Fruit fly (Drosophila melanogaster): ENCODE data around the gene CG42233.

CG42233 gene

dm6 chr3R:31810073-31810530, 5.0 kb upstream of the CG42233 start, which contains the start of gene Rift (continued):
- TF ChIP-seq CG10267 (tag; optimal IDR thresholded peaks at IDR 0.05): peak; percentile 30
- TF ChIP-seq Neu2 (GFP tag; optimal IDR thresholded peaks at IDR 0.05; ENCODE audit: borderline replicate concordance): no peak
- TF ChIP-seq kni (GFP tag; optimal IDR thresholded peaks at IDR 0.05): peak; percentile 41
- peak in 1 of 2 experiments; percentile 44 for TF ChIP-seq Hr51 (GFP tag; optimal IDR thresholded peaks at IDR 0.05)
- TF ChIP-seq CG1024 (GFP tag; IDR thresholded peaks at IDR 0.05): no peak
- peak; percentile 26 for TF ChIP-seq Nf-YC (tag; optimal IDR thresholded peaks at IDR 0.05)
- TF ChIP-seq Med (GFP tag): peak; percentile 70
- peak; percentile 37; the same call in 1 of the 2 replicates for TF ChIP-seq Ada2b (GFP tag; IDR thresholded peaks at IDR 0.05)
- TF ChIP-seq chif (GFP tag; optimal IDR thresholded peaks at IDR 0.05): no peak
- TF ChIP-seq disco-r (GFP tag; optimal IDR thresholded peaks at IDR 0.05): no peak
- no peak; the same call in 1 of the 2 replicates for TF ChIP-seq CG14667 (GFP tag; IDR thresholded peaks at IDR 0.05)
- TF ChIP-seq CG14050 (GFP tag; IDR thresholded peaks at IDR 0.05): peak; percentile 30; the same call in 1 of the 3 replicates
- TF ChIP-seq CG8089 (GFP tag; optimal IDR thresholded peaks at IDR 0.05): no peak
- TF ChIP-seq so (GFP tag; IDR thresholded peaks at IDR 0.05): 0 out of 3 replicates have a peak, but pooled peaks have one; percentile 36
- peak; percentile 63 for TF ChIP-seq NfI (GFP tag; optimal IDR thresholded peaks at IDR 0.05)
- peak; percentile 18 for TF ChIP-seq zfh2 (GFP tag; optimal IDR thresholded peaks at IDR 0.05)
- TF ChIP-seq sqz (GFP tag; optimal IDR thresholded peaks at IDR 0.05): no peak
- no peak for TF ChIP-seq CG31224 (GFP tag; IDR thresholded peaks at IDR 0.05)
- TF ChIP-seq CG2199 (GFP tag; IDR thresholded peaks at IDR 0.05): 0 out of 3 replicates have a peak, but pooled peaks have one; percentile 27
- no peak for TF ChIP-seq Side (GFP tag; optimal IDR thresholded peaks at IDR 0.05)
- no peak for TF ChIP-seq gsb (GFP tag; IDR thresholded peaks at IDR 0.05)
- no peak for TF ChIP-seq Nf-YA (GFP tag; IDR thresholded peaks at IDR 0.05)
- peak; percentile 28; the same call in 1 of the 2 replicates for TF ChIP-seq MBD-R2 (GFP tag; IDR thresholded peaks at IDR 0.05)
- no peak for TF ChIP-seq CTCF (GFP tag; optimal IDR thresholded peaks at IDR 0.05)
- TF ChIP-seq B-H1 (GFP tag; IDR thresholded peaks at IDR 0.05): no peak; the same call in 2 of the 3 replicates
- no peak for TF ChIP-seq ab (GFP tag; optimal IDR thresholded peaks at IDR 0.05)
- TF ChIP-seq CG10959 (GFP tag; IDR thresholded peaks at IDR 0.05): no peak
- TF ChIP-seq dmrt11E (tag; optimal IDR thresholded peaks at IDR 0.05): no peak
- TF ChIP-seq tll (GFP tag; optimal IDR thresholded peaks at IDR 0.05): no peak
- peak; percentile 54 for TF ChIP-seq CG2120 (GFP tag; optimal IDR thresholded peaks at IDR 0.05)
- TF ChIP-seq corto (GFP tag; optimal IDR thresholded peaks at IDR 0.05): no peak
- TF ChIP-seq CG12219 (GFP tag; optimal IDR thresholded peaks at IDR 0.05): peak; percentile 7
- TF ChIP-seq slou (GFP tag; optimal IDR thresholded peaks at IDR 0.05): no peak
- no peak for TF ChIP-seq BtbVII (GFP tag; optimal IDR thresholded peaks at IDR 0.05)
- TF ChIP-seq CG12942 (GFP tag; optimal IDR thresholded peaks at IDR 0.05): no peak
- TF ChIP-seq chm (GFP tag; IDR thresholded peaks at IDR 0.05): 0 out of 2 replicates have a peak, but pooled peaks have one; percentile 52
- no peak for TF ChIP-seq CG12236 (GFP tag; optimal IDR thresholded peaks at IDR 0.05)
- TF ChIP-seq GATAe (GFP tag; conservative IDR thresholded peaks at IDR 0.05): no peak
- no peak for TF ChIP-seq Bdp1 (GFP tag; optimal IDR thresholded peaks at IDR 0.05)
- no peak for TF ChIP-seq sr (GFP tag; IDR thresholded peaks at IDR 0.05)
- TF ChIP-seq CG4617 (GFP tag; optimal IDR thresholded peaks at IDR 0.05; ENCODE audit: borderline replicate concordance): no peak
- no peak for TF ChIP-seq otp (GFP tag; IDR thresholded peaks at IDR 0.05)
- no peak for TF ChIP-seq Six4 (GFP tag; optimal IDR thresholded peaks at IDR 0.05)
- TF ChIP-seq bigmax (GFP tag; optimal IDR thresholded peaks at IDR 0.05): no peak
- peak; percentile 60 for TF ChIP-seq Atf6 (GFP tag; IDR thresholded peaks at IDR 0.05)
- TF ChIP-seq dimm (GFP tag; IDR thresholded peaks at IDR 0.05): no peak
- no peak for TF ChIP-seq Sry-β (GFP tag; optimal IDR thresholded peaks at IDR 0.05)
- no peak for TF ChIP-seq CG7745 (tag; optimal IDR thresholded peaks at IDR 0.05)
- peak; percentile 30 for TF ChIP-seq bab2 (GFP tag; optimal IDR thresholded peaks at IDR 0.05)
- no peak for TF ChIP-seq peb (GFP tag; IDR thresholded peaks at IDR 0.05)
- TF ChIP-seq CG4282 (GFP tag; optimal IDR thresholded peaks at IDR 0.05): no peak
- TF ChIP-seq sisA (GFP tag; IDR thresholded peaks at IDR 0.05): no peak

Data from whole organism, embryonic.